Worm (Caenorhabditis elegans) whole organism, midembryonic: ENCODE measurements around the gene K10G4.10.

ENCODE experiments used
- T22C8.4 ChIP-seq: fragments of 200-800 bp; sonication (Bioruptor generic); IDR thresholded peaks from 2 replicates; pipeline ENCODE4 v1.3.6; 2022; ENCODE audit warnings: missing genetic modification characterization, missing compliant biosample characterization
- cog-1 ChIP-seq: sonication (generic microtip); optimal IDR thresholded peaks from 2 replicates; lab custom pipeline; 2016; ENCODE audit warnings: missing genetic modification characterization, missing compliant biosample characterization
- flt-1 ChIP-seq: fragments of 200-800 bp; sonication (Bioruptor generic); IDR thresholded peaks from 2 replicates; pipeline ENCODE4 v1.3.6; 2022; ENCODE audit warnings: missing genetic modification characterization, missing compliant biosample characterization
- klf-2 ChIP-seq: fragments of 200-800 bp; sonication (Bioruptor generic); conservative IDR thresholded peaks from 2 replicates; pipeline ENCODE4 v1.3.6; 2022; ENCODE audit warnings: missing genetic modification reagents, missing genetic modification characterization, missing compliant biosample characterization
- ref-1 ChIP-seq: fragments of 200-800 bp; sonication (Bioruptor generic); conservative IDR thresholded peaks from 2 replicates; pipeline ENCODE4 v1.3.6; 2022; ENCODE audit warnings: missing genetic modification reagents, missing genetic modification characterization, missing compliant biosample characterization
- tab-1 ChIP-seq: fragments of 200-800 bp; sonication (Bioruptor generic); IDR thresholded peaks from 2 replicates; pipeline ENCODE4 v1.3.6; 2022; ENCODE audit warnings: missing genetic modification characterization, missing compliant biosample characterization
- ztf-23 ChIP-seq: fragments of 200-800 bp; sonication (Bioruptor generic); IDR thresholded peaks from 2 replicates; pipeline ENCODE4 v1.3.6; 2022; ENCODE audit warnings: missing genetic modification reagents, missing genetic modification characterization, missing compliant biosample characterization
- ztf-29 ChIP-seq: fragments of 200-800 bp; sonication (Bioruptor generic); IDR thresholded peaks from 2 replicates; pipeline ENCODE4 v1.3.6; 2022; ENCODE audit warnings: missing genetic modification reagents, missing genetic modification characterization, missing compliant biosample characterization

DNA sequence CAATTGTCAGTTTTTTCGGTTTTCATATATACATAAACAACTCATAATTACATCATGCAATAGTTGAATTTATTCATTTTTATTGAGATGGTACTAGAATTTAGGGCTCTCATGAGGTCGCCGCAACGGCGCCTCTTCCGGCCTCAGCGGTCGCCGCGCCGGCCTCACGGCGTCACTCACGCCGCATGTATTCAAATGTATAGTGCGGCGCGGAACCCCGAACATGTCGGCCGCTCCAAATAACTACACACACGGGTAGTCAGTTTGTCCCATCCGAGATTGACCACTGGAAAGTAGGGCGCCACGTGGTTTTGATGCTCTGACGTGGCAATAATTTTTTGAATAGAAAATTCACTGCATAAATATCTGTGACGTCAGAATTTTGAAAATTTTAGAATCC, 15.7 kb upstream of the K10G4.10 start:
- TF ChIP-seq flt-1 (GFP tag; lab: Robert Waterston, UW) (no peak), tab-1 (no peak), ztf-23 (GFP tag; lab: Robert Waterston, UW) (no peak), cog-1 (tag; lab: Kevin White, UChicago) (no peak), klf-2 (GFP tag; lab: Robert Waterston, UW) (no peak), ztf-29 (no peak), ref-1 (GFP tag; lab: Robert Waterston, UW) (no peak), T22C8.4 (GFP tag; lab: Robert Waterston, UW) (no peak)
